Fruit fly (Drosophila melanogaster): Measurements from ENCODE around the gene Rab1.

Rab1 gene

DNA sequence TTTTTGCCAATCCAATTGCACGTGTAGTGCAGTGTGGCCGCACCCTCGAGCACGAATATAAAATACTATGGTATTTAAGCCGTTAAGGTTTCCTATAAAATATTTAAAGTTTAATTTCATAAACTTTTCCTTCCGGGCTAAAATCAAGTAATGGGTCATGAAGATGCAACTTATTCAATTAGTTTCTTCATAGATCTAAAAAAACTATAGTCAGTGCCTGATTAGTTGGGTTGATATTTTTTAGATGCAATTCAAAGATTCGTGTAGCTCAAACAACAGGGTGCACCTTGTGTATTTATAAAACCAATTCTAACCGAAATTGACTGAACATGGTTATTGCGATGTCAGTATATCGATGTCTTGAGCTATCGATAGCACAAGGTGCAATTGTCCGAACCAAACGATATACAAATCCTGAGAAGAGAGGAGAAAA is 50.1 kb downstream of the Rab1 start, which contains the start of the genes Smyd5 and Oga (continued):
- TF ChIP-seq Atf-2 (GFP tag; optimal IDR thresholded peaks at IDR 0.05), result peak; percentile 38
- no peak for TF ChIP-seq caup (GFP tag; optimal IDR thresholded peaks at IDR 0.05; ENCODE audit: severe bottlenecking)
- peak; percentile 58 for TF ChIP-seq CG2120 (GFP tag; optimal IDR thresholded peaks at IDR 0.05)
- TF ChIP-seq repo (GFP tag; optimal IDR thresholded peaks at IDR 0.05), result no peak
- TF ChIP-seq grn (GFP tag; optimal IDR thresholded peaks at IDR 0.05), result no peak
- no peak for TF ChIP-seq Adf1 (GFP tag; IDR thresholded peaks at IDR 0.05)
- TF ChIP-seq CG10431 (GFP tag; optimal IDR thresholded peaks at IDR 0.05), result peak; percentile 2
- no peak for TF ChIP-seq Doc2 (GFP tag; IDR thresholded peaks at IDR 0.05)
- TF ChIP-seq E2f1 (GFP tag; IDR thresholded peaks at IDR 0.05), result no peak
- peak; percentile 46 for TF ChIP-seq Mes4 (GFP tag; optimal IDR thresholded peaks at IDR 0.05)
- TF ChIP-seq CG4328 (GFP tag; optimal IDR thresholded peaks at IDR 0.05), result no peak
- TF ChIP-seq Sox100B (GFP tag; optimal IDR thresholded peaks at IDR 0.05), result no peak
- TF ChIP-seq Sin3A (optimal IDR thresholded peaks at IDR 0.05), result peak; percentile 71
- 0 out of 3 replicates have a peak, but pooled peaks have one; percentile 7 for TF ChIP-seq Dbx (GFP tag; IDR thresholded peaks at IDR 0.05)
- TF ChIP-seq nom (GFP tag; optimal IDR thresholded peaks at IDR 0.05), result peak; percentile 0
- TF ChIP-seq dpn (GFP tag; optimal IDR thresholded peaks at IDR 0.05), result peak; percentile 17 to 43
- TF ChIP-seq CG10462 (GFP tag; optimal IDR thresholded peaks at IDR 0.05), result peak; percentile 10
- TF ChIP-seq NC2α (GFP tag; optimal IDR thresholded peaks at IDR 0.05), result no peak
- TF ChIP-seq Mrtf (GFP tag; IDR thresholded peaks at IDR 0.05), result no peak
- TF ChIP-seq ac (GFP tag; optimal IDR thresholded peaks at IDR 0.05), result no peak
- peak; percentile 94 for TF ChIP-seq HLH4C (GFP tag; IDR thresholded peaks at IDR 0.05; ENCODE audit: partially characterized antibody)
- no peak for TF ChIP-seq CG9817 (tag; optimal IDR thresholded peaks at IDR 0.05)
- peak; percentile 44; the same call in 2 of the 3 replicates for TF ChIP-seq CG17361 (GFP tag; IDR thresholded peaks at IDR 0.05)
- TF ChIP-seq CG16813 (GFP tag; IDR thresholded peaks at IDR 0.05; ENCODE audit: partially characterized antibody), result peak; percentile 94
- peak; percentile 93 for TF ChIP-seq Scr (GFP tag; IDR thresholded peaks at IDR 0.05; ENCODE audit: partially characterized antibody)
- no peak for TF ChIP-seq tap (tag; optimal IDR thresholded peaks at IDR 0.05)
- no peak for TF ChIP-seq pum (GFP tag; optimal IDR thresholded peaks at IDR 0.05)
- TF ChIP-seq btn (GFP tag; optimal IDR thresholded peaks at IDR 0.05), result peak; percentile 15
- TF ChIP-seq CG12391 (tag; optimal IDR thresholded peaks at IDR 0.05), result peak; percentile 48
- no peak for TF ChIP-seq emc (GFP tag; optimal IDR thresholded peaks at IDR 0.05)
- TF ChIP-seq CG6765 (GFP tag; optimal IDR thresholded peaks at IDR 0.05), result no peak
- peak; percentile 81 for TF ChIP-seq stwl (tag; optimal IDR thresholded peaks at IDR 0.05)
- peak; percentile 71 for TF ChIP-seq CoRest (tag; optimal IDR thresholded peaks at IDR 0.05)
- no peak for TF ChIP-seq CG10543 (GFP tag; optimal IDR thresholded peaks at IDR 0.05)
- peak; percentile 8 for TF ChIP-seq CG12744 (GFP tag; optimal IDR thresholded peaks at IDR 0.05)
- TF ChIP-seq lilli (GFP tag; optimal IDR thresholded peaks at IDR 0.05), result peak; percentile 69
- TF ChIP-seq her (GFP tag; optimal IDR thresholded peaks at IDR 0.05), result peak; percentile 42
- TF ChIP-seq CG2678 (tag; optimal IDR thresholded peaks at IDR 0.05), result no peak
- peak; percentile 54 for TF ChIP-seq gro (GFP tag; optimal IDR thresholded peaks at IDR 0.05)
- TF ChIP-seq pan (optimal IDR thresholded peaks at IDR 0.05), result no peak
- TF ChIP-seq pan (GFP tag; optimal IDR thresholded peaks at IDR 0.05 in 1 of 2, IDR thresholded peaks at IDR 0.05 in 1 of 2), result peak in 1 of 2 experiments; percentile 44
- TF ChIP-seq bcd (GFP tag; optimal IDR thresholded peaks at IDR 0.05), result no peak
- TF ChIP-seq yki (optimal IDR thresholded peaks at IDR 0.05), result no peak
- TF ChIP-seq Hr51 (GFP tag; optimal IDR thresholded peaks at IDR 0.05), result peak in 1 of 2 experiments; percentile 4
- TF ChIP-seq zfh1 (GFP tag; IDR thresholded peaks at IDR 0.05), result peak; percentile 26; the same call in 1 of the 3 replicates
- TF ChIP-seq CG10147 (GFP tag; optimal IDR thresholded peaks at IDR 0.05), result peak; percentile 34
- peak; percentile 11 for TF ChIP-seq fu2 (GFP tag; optimal IDR thresholded peaks at IDR 0.05)
- peak; percentile 94 for TF ChIP-seq Med (GFP tag)
- peak; percentile 2 for TF ChIP-seq CG9876 (GFP tag; optimal IDR thresholded peaks at IDR 0.05)
- peak; percentile 81 for TF ChIP-seq CG14710 (tag; optimal IDR thresholded peaks at IDR 0.05)
- TF ChIP-seq CG4707 (GFP tag; optimal IDR thresholded peaks at IDR 0.05), result no peak

Measured in whole organism, embryonic.